Fruit fly (Drosophila melanogaster) whole organism, larva: ENCODE measurements around the gene CG5056.
A peak's percentile ranks its signal among the peaks of the same experiment; 100 is the strongest.

Source experiments
- noc ChIP-seq: fragments of 200-800 bp; sonication (Bioruptor generic); optimal IDR thresholded peaks from 3 replicates; lab custom pipeline; 2019; ENCODE audit warnings: missing biosample characterization, mild to moderate bottlenecking, missing genetic modification characterization, moderate library complexity

Gene CG5056

dm6 chr2L:10342471-10342870, 24.0 kb upstream of the CG5056 start, which contains the start of gene Sps2:
Gene Sps2, plus strand, starts transcription at chr2L:10342594.
- no peak for TF ChIP-seq noc

DNA sequence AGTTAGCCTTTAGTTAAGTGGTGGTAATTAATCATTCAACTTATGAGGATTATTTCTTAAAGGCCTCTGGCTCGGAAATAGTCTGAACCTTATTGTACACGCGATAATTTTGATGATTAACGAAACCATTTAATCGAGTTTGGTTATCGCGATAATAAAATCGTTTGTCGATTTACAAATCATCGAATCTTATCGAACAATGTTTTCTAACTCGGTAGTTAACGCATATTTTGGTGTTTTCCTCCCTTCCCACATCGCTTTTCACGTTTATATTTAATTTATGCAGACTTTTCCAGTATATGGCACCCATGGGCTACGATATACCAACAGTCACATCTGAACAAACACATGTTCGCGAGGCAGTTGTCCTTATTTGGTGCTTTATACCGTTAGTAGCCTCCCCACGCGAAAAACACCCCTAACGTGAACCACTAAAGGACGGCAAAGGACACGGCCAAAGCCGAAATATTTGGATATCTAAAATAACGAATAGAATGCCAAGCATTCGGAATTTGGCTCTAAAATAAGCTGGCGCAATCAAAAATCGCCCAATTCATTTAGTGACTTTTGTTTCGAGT, 22.4 kb upstream of the CG5056 start, which contains the start of gene Frmd5:
Gene Frmd5 (plus strand): TSS at position 414 of the 578 bp plus-strand sequence.
- no peak for TF ChIP-seq noc

dm6 chr2L:10351130-10351529, 15.4 kb upstream of the CG5056 start:
- TF ChIP-seq noc: no peak

dm6 chr2L:10353871-10354270, 12.6 kb upstream of the CG5056 start, which contains the start of gene CG34367:
Gene CG34367, minus strand, starts transcription at chr2L:10353905.
- no peak for TF ChIP-seq noc

DNA sequence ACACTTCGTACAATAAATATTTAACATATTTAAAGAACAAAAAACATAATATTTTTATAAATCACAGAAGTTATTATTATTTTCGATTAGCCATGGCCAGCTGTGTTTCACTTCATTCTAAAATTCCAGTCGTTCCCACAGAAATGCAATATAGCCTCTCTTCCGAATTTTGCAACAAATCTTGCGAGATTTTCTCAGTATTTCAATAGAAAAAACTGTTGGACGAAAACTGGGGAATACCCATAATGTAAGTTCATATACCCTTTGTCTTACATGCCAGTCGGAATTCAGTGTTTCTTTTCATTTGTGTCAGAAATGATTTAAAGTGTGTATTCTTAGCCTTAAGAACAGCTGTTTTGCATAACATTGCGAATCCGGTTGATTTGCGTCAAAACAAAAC, 10.0 kb upstream of the CG5056 start, which contains the start of the genes CtsL4 and ClpP:
Gene CtsL4 (minus strand): TSS at position 90 of the 400 bp plus-strand sequence.
Gene ClpP (plus strand): TSS at position 288 of the 400 bp plus-strand sequence.
- no peak for TF ChIP-seq noc

DNA sequence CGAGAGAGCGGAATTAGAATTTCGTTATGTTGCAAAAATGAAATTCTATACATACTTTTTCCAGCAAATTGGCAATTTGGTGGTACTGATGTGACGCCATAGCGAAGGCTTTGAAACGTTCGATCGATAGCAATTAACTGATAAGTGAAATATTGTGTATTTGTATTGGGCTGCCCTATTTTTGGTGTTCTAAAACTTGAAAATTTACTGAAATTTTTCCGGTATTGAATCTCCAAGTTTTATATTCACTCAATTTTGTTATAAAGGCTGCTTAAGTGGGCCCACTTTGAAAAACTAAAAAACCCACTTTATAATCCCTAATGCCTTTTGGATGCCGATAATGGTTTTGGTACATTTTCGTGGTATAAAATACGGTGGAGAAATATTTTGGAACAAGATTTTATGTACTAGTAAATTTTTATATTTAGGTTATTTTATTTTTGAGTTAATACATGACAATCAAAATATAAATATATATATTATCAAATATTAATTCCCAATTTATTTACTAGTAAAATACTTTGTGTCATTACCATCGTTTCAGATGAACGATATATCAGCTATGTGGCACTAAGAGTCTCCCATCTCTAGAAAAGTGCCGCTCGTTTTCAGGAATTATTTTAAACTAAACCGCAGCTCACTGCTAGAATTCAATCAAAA, 4.0 kb upstream of the CG5056 start, which contains the start of the genes Cand1 and pim:
Gene Cand1 (minus strand): TSS at position 300 of the 660 bp plus-strand sequence.
Gene pim (plus strand): TSS at position 582 of the 660 bp plus-strand sequence.
- TF ChIP-seq noc: no peak

DNA sequence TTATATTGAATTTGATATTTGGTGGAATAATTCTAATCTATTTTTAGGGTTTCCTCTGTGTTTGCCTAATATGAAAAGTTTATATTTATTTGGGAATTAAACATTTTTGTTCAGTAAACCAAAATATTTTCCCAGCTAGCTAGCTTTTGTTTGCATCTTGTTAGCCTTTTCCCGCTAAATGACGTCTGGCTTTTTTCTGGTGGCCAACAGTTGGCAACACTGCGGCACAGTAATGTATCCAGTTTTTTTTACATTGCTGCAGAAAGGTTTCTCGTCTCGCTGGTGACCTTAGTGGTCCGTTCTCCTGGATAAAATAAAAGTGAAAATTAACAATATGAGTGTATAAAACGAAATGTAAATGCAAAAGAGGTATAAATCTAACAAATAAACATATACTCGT, 2.3 kb upstream of the CG5056 start, which contains the start of gene lft:
Gene lft (plus strand): TSS at position 243 of the 400 bp plus-strand sequence.
- no peak for TF ChIP-seq noc

DNA sequence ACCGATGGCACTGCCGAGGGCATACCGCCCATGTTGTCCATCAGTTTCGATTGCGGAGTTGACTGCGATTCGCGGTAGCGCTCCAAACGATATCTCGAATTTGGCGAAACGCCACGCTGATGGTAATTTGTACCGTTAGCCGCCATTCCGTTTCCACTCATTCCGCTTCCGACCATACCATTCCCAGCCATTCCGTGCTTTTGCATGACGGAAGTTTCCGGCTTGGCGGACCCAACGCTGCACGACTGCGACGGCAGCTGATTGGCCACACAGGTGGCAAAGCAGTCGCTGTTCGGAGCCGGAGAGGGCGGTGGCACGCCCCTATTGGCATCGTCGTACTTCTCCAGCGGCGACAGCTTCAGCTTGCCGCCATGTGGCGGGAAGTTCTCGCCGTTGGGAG, 5.8 kb downstream of the CG5056 start:
- TF ChIP-seq noc: no peak

- TF ChIP-seq noc: no peak
These were observed 7.2 kb downstream of the CG5056 start, which contains the start of gene rho-5 for dm6 chr2L:10373605-10374269. Gene rho-5, minus strand, starts transcription at chr2L:10373900.

- peak; percentile 11 for TF ChIP-seq noc
These were observed 9.2 kb downstream of the CG5056 start, which contains the start of the genes CG33303 and dpr19 for dm6 chr2L:10375464-10376236. Gene CG33303, minus strand, starts transcription at chr2L:10375757. Gene dpr19, plus strand, starts transcription at chr2L:10376168.

DNA sequence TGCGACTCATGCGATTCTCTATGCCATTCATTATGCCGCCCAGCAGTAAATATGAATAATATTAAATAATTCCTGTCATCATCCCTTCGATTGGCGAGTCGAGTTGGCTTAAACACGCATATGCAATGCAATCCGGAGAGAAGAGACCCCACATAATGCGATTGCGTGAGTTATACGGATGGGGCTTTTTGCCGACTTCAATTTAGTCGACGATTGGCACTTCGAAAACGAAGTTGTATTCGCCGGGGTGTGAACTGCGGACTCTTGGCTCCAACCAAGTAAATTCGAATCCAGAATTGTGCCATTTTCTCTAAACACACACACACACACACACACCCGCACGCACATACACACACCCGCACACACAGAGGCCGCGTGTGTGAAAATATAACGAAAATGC, 9.8 kb downstream of the CG5056 start:
- TF ChIP-seq noc: no peak

DNA sequence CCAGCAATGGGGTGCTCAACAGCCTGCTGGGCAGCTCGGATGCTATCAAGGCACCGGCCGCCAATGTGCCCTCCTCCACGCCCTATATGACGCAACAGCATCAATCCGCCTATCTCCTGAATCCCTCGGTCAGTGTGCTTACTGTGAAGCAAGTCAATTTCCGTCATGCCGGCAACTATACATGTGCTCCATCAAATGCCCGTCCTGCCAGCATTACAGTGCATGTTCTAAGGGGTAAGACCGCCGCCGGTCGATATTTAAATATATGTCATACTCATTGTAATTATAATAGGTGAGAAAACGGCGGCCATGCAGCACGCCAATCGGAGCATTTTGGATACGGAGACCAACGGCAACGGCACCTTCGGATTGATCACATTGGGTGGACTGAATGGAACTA, 12.1 kb downstream of the CG5056 start:
- TF ChIP-seq noc: no peak

DNA sequence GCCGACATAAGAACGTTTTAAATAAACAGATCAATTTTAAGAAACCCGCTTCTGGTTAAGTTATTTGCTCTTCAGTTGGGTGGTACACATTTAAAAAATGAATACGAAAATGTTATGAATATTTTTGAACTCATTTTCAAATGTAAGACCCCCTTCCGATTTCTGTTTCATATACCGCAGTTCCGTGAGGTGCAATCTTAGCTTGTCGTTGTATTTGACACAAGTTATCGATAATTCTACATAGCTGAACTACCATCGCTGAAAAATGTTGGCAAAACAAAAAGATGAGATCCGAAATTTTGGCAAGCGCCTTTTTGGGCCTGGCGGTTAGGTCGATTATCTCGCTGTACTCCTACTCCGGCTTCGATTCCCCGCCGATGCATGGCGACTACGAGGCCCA, 13.4 kb downstream of the CG5056 start, which contains the start of gene gny:
Gene gny (plus strand): TSS at position 239 of the 400 bp plus-strand sequence.
- no peak for TF ChIP-seq noc

DNA sequence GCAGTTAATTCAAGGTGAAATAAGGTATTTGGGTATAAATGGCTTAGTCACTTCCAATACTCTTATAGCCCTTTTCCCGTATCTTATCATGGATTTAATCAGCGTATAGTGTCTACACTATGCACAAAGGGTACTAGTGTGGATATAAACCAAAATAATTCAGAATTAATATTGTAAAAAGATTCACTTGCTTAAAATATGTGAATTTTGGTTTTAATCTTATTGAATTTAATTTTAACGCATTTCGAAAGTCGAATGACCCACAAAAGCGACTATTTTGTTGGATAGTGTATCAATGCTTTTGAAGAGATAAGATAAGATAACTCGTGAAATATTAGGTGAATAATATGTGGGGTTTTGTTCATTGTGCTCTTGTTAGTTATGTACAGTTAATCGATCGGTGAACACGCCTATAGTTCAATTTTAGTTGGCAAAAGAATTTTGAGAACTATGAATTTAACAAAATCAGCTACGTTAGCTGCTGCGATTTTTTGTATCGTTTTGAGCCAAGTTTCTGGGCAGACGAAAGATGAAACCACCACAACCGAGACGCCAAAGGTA, 15.5 kb downstream of the CG5056 start, which contains the start of gene CG5096:
Gene CG5096 (plus strand): TSS at position 374 of the 561 bp plus-strand sequence.
- peak; percentile 97 for TF ChIP-seq noc

DNA sequence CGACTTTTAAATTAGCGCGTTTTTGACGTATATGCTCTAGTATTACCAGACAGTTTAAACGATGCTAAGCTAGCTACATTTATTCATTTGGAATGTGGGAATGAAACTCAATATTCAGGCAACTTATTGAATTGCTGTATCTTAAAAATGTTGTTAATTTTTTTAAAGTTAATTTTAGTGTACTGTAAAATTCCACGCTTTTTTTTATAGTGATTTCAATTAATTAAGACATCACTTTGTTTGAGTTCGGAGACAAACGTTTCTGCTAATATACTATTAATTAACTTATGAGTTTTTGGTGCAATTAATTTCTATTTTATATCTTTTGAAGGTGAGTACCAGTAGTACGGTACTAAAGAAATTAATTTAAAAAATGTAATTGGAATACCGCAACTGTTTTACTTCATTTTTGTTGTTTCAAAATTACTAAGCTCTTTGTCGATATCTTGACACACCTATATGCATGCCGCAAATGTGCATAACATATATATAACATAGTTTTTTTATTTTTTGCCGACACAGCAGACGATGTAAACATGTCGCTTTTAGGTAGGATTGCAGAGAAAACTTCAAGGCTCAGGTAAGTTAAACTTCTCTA, 19.8 kb downstream of the CG5056 start, which contains the start of the genes Cdk1 and mRpS7:
Gene Cdk1 (minus strand): TSS at position 55 of the 598 bp plus-strand sequence.
Gene mRpS7 (plus strand): TSS at position 455 of the 598 bp plus-strand sequence.
- peak; percentile 53 for TF ChIP-seq noc
